Fruit fly (Drosophila melanogaster) whole organism, embryonic: Measurements from ENCODE around the gene CG33947.
A peak's percentile ranks its signal among the peaks of the same experiment; 100 is the strongest.

Source experiments
- Atf-2 ChIP-seq: fragments of 200-800 bp; sonication (Bioruptor generic); optimal IDR thresholded peaks from 2 replicates; lab custom pipeline; 2016; ENCODE audit warnings: missing biosample characterization, missing genetic modification characterization
- Atf6 ChIP-seq: fragments of 200-800 bp; sonication (Bioruptor generic); IDR thresholded peaks from 2 replicates; pipeline ENCODE4 v1.3.6; 2022; ENCODE audit warnings: missing biosample characterization, missing genetic modification characterization
- CG1024 ChIP-seq: fragments of 200-800 bp; sonication (Bioruptor generic); IDR thresholded peaks from 2 replicates; pipeline ENCODE4 v1.3.6; 2022; ENCODE audit warnings: missing biosample characterization, missing genetic modification characterization
- CG11093 ChIP-seq: fragments of 200-800 bp; sonication (Bioruptor generic); IDR thresholded peaks from 3 replicates; pipeline ENCODE4 v1.3.6; 2022; ENCODE audit warnings: missing biosample characterization, missing genetic modification characterization
- CG17328 ChIP-seq: fragments of 200-800 bp; sonication (Bioruptor generic); IDR thresholded peaks from 2 replicates; pipeline ENCODE4 v1.3.6; 2022; ENCODE audit warnings: missing biosample characterization, missing genetic modification characterization
- CG2129 ChIP-seq: fragments of 200-800 bp; sonication (Bioruptor generic); IDR thresholded peaks from 2 replicates; pipeline ENCODE4 v1.3.6; 2022; ENCODE audit warnings: missing biosample characterization, missing genetic modification characterization; ENCODE audit not compliant: partially characterized antibody
- CG2712 ChIP-seq: fragments of 200-800 bp; optimal IDR thresholded peaks from 3 replicates; lab custom pipeline; 2019; ENCODE audit warnings: missing biosample characterization, mild to moderate bottlenecking, missing genetic modification characterization, moderate library complexity
- CG2889 ChIP-seq: fragments of 200-800 bp; sonication (Bioruptor generic); IDR thresholded peaks from 3 replicates; pipeline ENCODE4 v1.3.6; 2022; ENCODE audit warnings: missing biosample characterization, missing genetic modification characterization
- CG32767 ChIP-seq: fragments of 200-800 bp; sonication (Bioruptor generic); IDR thresholded peaks from 2 replicates; pipeline ENCODE4 v1.3.6; 2022; ENCODE audit warnings: missing biosample characterization, missing genetic modification characterization
- CG3726 ChIP-seq: fragments of 200-800 bp; sonication (Bioruptor generic); IDR thresholded peaks from 3 replicates; pipeline ENCODE4, ENCODE4 v1.3.6; 2022; ENCODE audit warnings: missing biosample characterization, missing genetic modification characterization
- CG43689 ChIP-seq: fragments of 200-800 bp; sonication (Bioruptor generic); IDR thresholded peaks from 2 replicates; pipeline ENCODE4 v1.3.6; 2022; ENCODE audit warnings: missing biosample characterization, missing genetic modification characterization
- CG6175 ChIP-seq: fragments of 200-800 bp; sonication (Bioruptor generic); IDR thresholded peaks from 3 replicates; pipeline ENCODE4 v1.3.6; 2022; ENCODE audit warnings: missing biosample characterization, missing genetic modification characterization
- CG7556 ChIP-seq: fragments of 200-800 bp; sonication (Bioruptor generic); optimal IDR thresholded peaks from 2 replicates; lab custom pipeline; 2017; ENCODE audit warnings: missing biosample characterization, mild to moderate bottlenecking, missing genetic modification characterization
- Dad ChIP-seq: fragments of 200-800 bp; sonication (Bioruptor generic); optimal IDR thresholded peaks from 3 replicates; lab custom pipeline; 2016; ENCODE audit warnings: missing biosample characterization, missing genetic modification characterization
- Dp ChIP-seq: fragments of 200-800 bp; sonication (Bioruptor generic); optimal IDR thresholded peaks from 2 replicates; lab custom pipeline; 2018; ENCODE audit warnings: missing biosample characterization, mild to moderate bottlenecking, missing genetic modification characterization, moderate library complexity
- E2f2 ChIP-seq: fragments of 200-800 bp; sonication (Bioruptor generic); IDR thresholded peaks from 2 replicates; pipeline ENCODE4 v1.3.6; 2022; ENCODE audit warnings: missing biosample characterization, missing genetic modification characterization
- Ets65A ChIP-seq: fragments of 200-800 bp; sonication (Bioruptor generic); peaks from one replicate; lab custom pipeline; 2016; ENCODE audit warnings: missing biosample characterization, missing genetic modification characterization
- GATAe ChIP-seq: fragments of 200-800 bp; sonication (Bioruptor generic); conservative IDR thresholded peaks from 2 replicates; pipeline ENCODE4 v1.3.6; 2022; ENCODE audit warnings: missing biosample characterization, missing genetic modification characterization
- Gsc ChIP-seq: fragments of 200-800 bp; sonication (Bioruptor generic); IDR thresholded peaks from 2 replicates; pipeline ENCODE4 v1.3.6; 2022; ENCODE audit warnings: missing biosample characterization, missing genetic modification characterization
- HHEX ChIP-seq: fragments of 200-800 bp; sonication (Bioruptor generic); optimal IDR thresholded peaks from 3 replicates; lab custom pipeline; 2017; ENCODE audit warnings: missing biosample characterization, mild to moderate bottlenecking, missing genetic modification characterization, missing genetic modification reagents
- HLH3B ChIP-seq: fragments of 200-800 bp; sonication (Bioruptor generic); IDR thresholded peaks from 2 replicates; pipeline ENCODE4 v1.3.6; 2022; ENCODE audit warnings: missing biosample characterization, missing genetic modification characterization
- Hand ChIP-seq: fragments of 200-800 bp; sonication (Bioruptor generic); optimal IDR thresholded peaks from 2 replicates; lab custom pipeline; 2017; ENCODE audit warnings: mild to moderate bottlenecking, missing biosample characterization, missing genetic modification reagents, missing genetic modification characterization
- HmgZ ChIP-seq: fragments of 200-800 bp; sonication (Bioruptor generic); optimal IDR thresholded peaks from 2 replicates; lab custom pipeline; 2018; ENCODE audit warnings: missing biosample characterization, mild to moderate bottlenecking, missing genetic modification characterization
- Lpt ChIP-seq: fragments of >200 bp; optimal IDR thresholded peaks from 2 replicates; lab custom pipeline; 2018; ENCODE audit warnings: missing biosample characterization, missing genetic modification characterization
- Neu2 ChIP-seq: fragments of 200-800 bp; sonication (Bioruptor generic); optimal IDR thresholded peaks from 3 replicates; lab custom pipeline; 2016; ENCODE audit warnings: missing biosample characterization, missing genetic modification characterization, borderline replicate concordance
- NfI ChIP-seq: fragments of 200-800 bp; sonication (Bioruptor generic); optimal IDR thresholded peaks from 3 replicates; lab custom pipeline; 2018; ENCODE audit warnings: missing biosample characterization, mild to moderate bottlenecking, missing genetic modification characterization, moderate library complexity
- Oli ChIP-seq: fragments of 200-800 bp; sonication (Bioruptor generic); optimal IDR thresholded peaks from 2 replicates; lab custom pipeline; 2018; ENCODE audit warnings: missing biosample characterization, mild to moderate bottlenecking, missing genetic modification characterization, moderate library complexity
- Side ChIP-seq: fragments of 200-800 bp; sonication (Bioruptor generic); optimal IDR thresholded peaks from 2 replicates; lab custom pipeline; 2016; ENCODE audit warnings: missing biosample characterization, missing genetic modification characterization
- Sin3A ChIP-seq: fragments of >200 bp; optimal IDR thresholded peaks from 2 replicates; lab custom pipeline; 2018
- Sry-β ChIP-seq: fragments of 200-800 bp; sonication (Bioruptor generic); optimal IDR thresholded peaks from 2 replicates; lab custom pipeline; 2018; ENCODE audit warnings: missing biosample characterization, mild to moderate bottlenecking, missing genetic modification characterization, moderate library complexity
- Xrp1 ChIP-seq: fragments of 200-800 bp; sonication (Bioruptor generic); IDR thresholded peaks from 2 replicates; pipeline ENCODE4 v1.3.6; 2022; ENCODE audit warnings: missing biosample characterization, missing genetic modification characterization
- cad ChIP-seq: fragments of >200 bp; optimal IDR thresholded peaks from 2 replicates; lab custom pipeline; 2017; ENCODE audit warnings: missing biosample characterization, missing genetic modification characterization
- corto ChIP-seq: fragments of 200-800 bp; sonication (Bioruptor generic); optimal IDR thresholded peaks from 2 replicates; lab custom pipeline; 2016; ENCODE audit warnings: missing biosample characterization, mild to moderate bottlenecking, missing genetic modification characterization, moderate library complexity
- crp ChIP-seq, 2 experiments: fragments of 200-800 bp; sonication (Bioruptor generic); optimal IDR thresholded peaks; 2 replicates in 1 of 2; 3 replicates in 1 of 2; lab custom pipeline; 2017; ENCODE audit warnings: missing biosample characterization in 2 of 2, missing genetic modification characterization in 2 of 2, mild to moderate bottlenecking in 1 of 2, moderate library complexity in 1 of 2
- fd64A ChIP-seq: fragments of 200-800 bp; sonication (Bioruptor generic); optimal IDR thresholded peaks from 3 replicates; lab custom pipeline; 2018; ENCODE audit warnings: missing biosample characterization, mild to moderate bottlenecking, missing genetic modification characterization
- gce ChIP-seq: fragments of 200-800 bp; sonication (Bioruptor generic); IDR thresholded peaks from 3 replicates; pipeline ENCODE4 v1.3.6; 2022; ENCODE audit warnings: missing biosample characterization, missing genetic modification characterization
- hb ChIP-seq: fragments of 200-800 bp; sonication (Bioruptor generic); IDR thresholded peaks from 3 replicates; pipeline ENCODE4 v1.3.6; 2022; ENCODE audit warnings: missing biosample characterization, missing genetic modification characterization; ENCODE audit not compliant: partially characterized antibody
- hbn ChIP-seq: fragments of 200-800 bp; sonication (Bioruptor generic); IDR thresholded peaks from 2 replicates; pipeline ENCODE4 v1.3.6; 2022; ENCODE audit warnings: missing biosample characterization, missing genetic modification characterization; ENCODE audit not compliant: partially characterized antibody
- kay ChIP-seq: fragments of 200-800 bp; sonication (Bioruptor generic); optimal IDR thresholded peaks from 2 replicates; lab custom pipeline; 2016; ENCODE audit warnings: missing biosample characterization, missing genetic modification characterization
- knrl ChIP-seq: fragments of 200-800 bp; sonication (Bioruptor generic); IDR thresholded peaks from 3 replicates; pipeline ENCODE4 v1.3.6; 2022; ENCODE audit warnings: missing biosample characterization, missing genetic modification characterization; ENCODE audit not compliant: partially characterized antibody
- lbe ChIP-seq: fragments of 200-800 bp; sonication (Bioruptor generic); optimal IDR thresholded peaks from 2 replicates; lab custom pipeline; 2016; ENCODE audit warnings: missing biosample characterization, mild to moderate bottlenecking, missing genetic modification characterization
- maf-S ChIP-seq: fragments of 200-800 bp; sonication (Bioruptor generic); optimal IDR thresholded peaks from 2 replicates; lab custom pipeline; 2016; ENCODE audit warnings: missing biosample characterization, missing genetic modification characterization
- phol ChIP-seq: fragments of 200-800 bp; sonication (Bioruptor generic); optimal IDR thresholded peaks from 3 replicates; lab custom pipeline; 2018; ENCODE audit warnings: missing biosample characterization, mild to moderate bottlenecking, missing genetic modification characterization, moderate library complexity
- pzg ChIP-seq: fragments of 200-800 bp; sonication (Bioruptor generic); optimal IDR thresholded peaks from 3 replicates; lab custom pipeline; 2018; ENCODE audit warnings: missing biosample characterization, mild to moderate bottlenecking, missing genetic modification characterization, moderate library complexity
- ranshi ChIP-seq: fragments of 200-800 bp; sonication (Bioruptor generic); IDR thresholded peaks from 2 replicates; pipeline ENCODE4 v1.3.6; 2022; ENCODE audit warnings: missing biosample characterization, missing genetic modification characterization
- row ChIP-seq: fragments of 200-800 bp; sonication (Bioruptor generic); IDR thresholded peaks from 3 replicates; pipeline ENCODE4 v1.3.6; 2022; ENCODE audit warnings: missing biosample characterization, missing genetic modification characterization
- salm ChIP-seq: fragments of 200-800 bp; sonication (Bioruptor generic); optimal IDR thresholded peaks from 2 replicates; lab custom pipeline; 2018; ENCODE audit warnings: missing biosample characterization, mild to moderate bottlenecking, missing genetic modification characterization
- sim ChIP-seq: fragments of 200-800 bp; sonication (Bioruptor generic); IDR thresholded peaks from 2 replicates; pipeline ENCODE4 v1.3.6; 2022; ENCODE audit warnings: missing biosample characterization, missing genetic modification characterization
- slbo ChIP-seq: fragments of 200-800 bp; sonication (Bioruptor generic); IDR thresholded peaks from 2 replicates; pipeline ENCODE4 v1.3.6; 2022; ENCODE audit warnings: missing biosample characterization, missing genetic modification characterization
- trh ChIP-seq: fragments of 200-800 bp; sonication (Bioruptor generic); optimal IDR thresholded peaks from 2 replicates; lab custom pipeline; 2016; ENCODE audit warnings: missing biosample characterization, missing genetic modification characterization
- ttk ChIP-seq: fragments of 200-800 bp; sonication (Bioruptor generic); IDR thresholded peaks from 2 replicates; pipeline ENCODE4 v2.1.2; 2022; ENCODE audit warnings: missing biosample characterization, missing genetic modification characterization
- tx ChIP-seq: fragments of 200-800 bp; sonication (Bioruptor generic); optimal IDR thresholded peaks from 2 replicates; lab custom pipeline; 2016; ENCODE audit warnings: missing biosample characterization, missing genetic modification characterization

CG33947 gene

dm6 chr3L:11061200-11061599 lies 35.1 kb upstream of the CG33947 start, which contains the start of the genes CG6321 and Blos2 (continued):
- TF ChIP-seq Xrp1 (peak; percentile 91), hb (GFP tag; lab: Robert Waterston, UW) (no peak), CG2712 (peak; percentile 89), Gsc (GFP tag; lab: Robert Waterston, UW) (no peak), Ets65A (GFP tag; lab: Kevin White, UChicago) (no peak), Neu2 (GFP tag; lab: Kevin White, UChicago) (no peak), lbe (GFP tag; lab: Kevin White, UChicago) (peak; percentile 58), cad (no peak), Dad (peak; percentile 26), slbo (peak; percentile 68), fd64A (GFP tag; lab: Kevin White, UChicago) (peak; percentile 13), sim (GFP tag; lab: Robert Waterston, UW) (no peak)

dm6 chr3L:11062441-11062840 lies 33.9 kb upstream of the CG33947 start, which contains the start of gene CG32069:
Gene CG32069 (minus strand): TSS chr3L:11062614.
- TF ChIP-seq NfI (GFP tag; lab: Kevin White, UChicago): no peak
- peak; percentile 0 for TF ChIP-seq HmgZ
- no peak for TF ChIP-seq Oli (tag; lab: Kevin White, UChicago)
- TF ChIP-seq Sin3A: no peak
- TF ChIP-seq row (GFP tag; lab: Robert Waterston, UW): peak; percentile 39; the same call in 1 of the 3 replicates
- TF ChIP-seq Dad: no peak
- TF ChIP-seq GATAe: no peak
- no peak for TF ChIP-seq CG1024 (GFP tag; lab: Robert Waterston, UW)
- peak; percentile 84 for TF ChIP-seq Dp (GFP tag; lab: Kevin White, UChicago)
- no peak for TF ChIP-seq CG3726 (GFP tag; lab: Robert Waterston, UW)
- TF ChIP-seq CG2889: no peak
- no peak for TF ChIP-seq Atf6
- TF ChIP-seq CG2129 (GFP tag; lab: Robert Waterston, UW): no peak
- no peak for TF ChIP-seq HHEX (GFP tag; lab: Kevin White, UChicago)
- TF ChIP-seq CG7556: no peak
- TF ChIP-seq CG43689 (GFP tag; lab: Robert Waterston, UW): no peak
- peak; percentile 81 for TF ChIP-seq Sry-β
- no peak for TF ChIP-seq CG11093
- TF ChIP-seq CG32767: no peak
- TF ChIP-seq hbn (GFP tag; lab: Robert Waterston, UW): 0 out of 2 replicates have a peak, but pooled peaks have one; percentile 20
- TF ChIP-seq crp (GFP tag; optimal IDR thresholded peaks at IDR 0.05; lab: Kevin White, UChicago): peak in 1 of 2 experiments; percentile 86
- no peak for TF ChIP-seq Side (GFP tag; lab: Kevin White, UChicago)
- no peak for TF ChIP-seq maf-S (GFP tag; lab: Kevin White, UChicago)
- TF ChIP-seq E2f2 (GFP tag; lab: Robert Waterston, UW): peak; percentile 88
- TF ChIP-seq ttk (GFP tag; lab: Robert Waterston, UW): no peak
- TF ChIP-seq Atf-2: no peak
- TF ChIP-seq trh (GFP tag; lab: Kevin White, UChicago): no peak
- no peak for TF ChIP-seq Lpt
- no peak for TF ChIP-seq kay (GFP tag; lab: Kevin White, UChicago)
- peak; percentile 53 for TF ChIP-seq pzg
- no peak for TF ChIP-seq CG6175
- TF ChIP-seq phol (tag; lab: Kevin White, UChicago): no peak
- no peak for TF ChIP-seq CG17328 (GFP tag; lab: Robert Waterston, UW)
- no peak for TF ChIP-seq HLH3B (GFP tag; lab: Robert Waterston, UW)
- TF ChIP-seq Hand (GFP tag; lab: Kevin White, UChicago): no peak
- TF ChIP-seq tx (GFP tag; lab: Kevin White, UChicago): no peak
- TF ChIP-seq knrl: no peak
- TF ChIP-seq corto: no peak
- TF ChIP-seq gce (GFP tag; lab: Robert Waterston, UW): no peak
- no peak for TF ChIP-seq ranshi (GFP tag; lab: Robert Waterston, UW)
- TF ChIP-seq salm (tag; lab: Kevin White, UChicago): no peak
